Worm (Caenorhabditis elegans): Measurements from ENCODE around the gene tbx-9.

ce11 chrIII:10353423-10353822 lies 11.8 kb upstream of the tbx-9 start:
- TF ChIP-seq mdl-1 (tag; optimal IDR thresholded peaks at IDR 0.05): no peak
- TF ChIP-seq pqm-1 (tag; optimal IDR thresholded peaks at IDR 0.05): no peak
- no peak for TF ChIP-seq snpc-4 (tag; optimal IDR thresholded peaks at IDR 0.05)
- no peak for TF ChIP-seq nfya-1 (tag; optimal IDR thresholded peaks at IDR 0.05; ENCODE audit: insufficient read depth)
- TF ChIP-seq nhr-23 (tag; optimal IDR thresholded peaks at IDR 0.05): no peak
